Worm (Caenorhabditis elegans) whole organism, early embryonic: ENCODE measurements around the gene C35B1.2.

ENCODE experiments used
- B0310.2 ChIP-seq: sonication (generic microtip); optimal IDR thresholded peaks from 2 replicates; lab custom pipeline; 2016; ENCODE audit warnings: mild to moderate bottlenecking, missing genetic modification characterization, missing compliant biosample characterization
- F13C5.2 ChIP-seq: sonication (generic microtip); optimal IDR thresholded peaks from 2 replicates; lab custom pipeline; 2017; ENCODE audit warnings: mild to moderate bottlenecking, missing genetic modification characterization, inconsistent platforms, missing compliant biosample characterization
- aly-1 ChIP-seq: sonication (generic microtip); optimal IDR thresholded peaks from 2 replicates; lab custom pipeline; 2016; ENCODE audit warnings: missing genetic modification characterization, missing compliant biosample characterization
- ama-1 ChIP-seq: fragments of 150-350 bp; optimal IDR thresholded peaks from 2 replicates; lab custom pipeline; 2014
- ceh-13 ChIP-seq: fragments of 200-800 bp; sonication (Bioruptor generic); optimal IDR thresholded peaks from 2 replicates; lab custom pipeline; 2018; ENCODE audit warnings: mild to moderate bottlenecking, missing genetic modification characterization, missing compliant biosample characterization
- ceh-36 ChIP-seq: sonication (generic microtip); optimal IDR thresholded peaks from 2 replicates; lab custom pipeline; 2016; ENCODE audit warnings: missing genetic modification characterization, inconsistent platforms, missing compliant biosample characterization
- ets-7 ChIP-seq: sonication (generic microtip); optimal IDR thresholded peaks from 2 replicates; lab custom pipeline; 2016; ENCODE audit warnings: missing genotype, missing genetic modification characterization, missing compliant biosample characterization
- flt-1 ChIP-seq: fragments of 200-800 bp; sonication (Bioruptor generic); IDR thresholded peaks from 2 replicates; pipeline ENCODE4 v1.3.6; 2022; ENCODE audit warnings: missing genetic modification characterization, missing compliant biosample characterization
- hmbx-1 ChIP-seq: sonication (generic microtip); optimal IDR thresholded peaks from 2 replicates; lab custom pipeline; 2016; ENCODE audit warnings: mild to moderate bottlenecking, missing genetic modification characterization, missing compliant biosample characterization
- hmg-4 ChIP-seq: fragments of 200-800 bp; sonication (Bioruptor generic); optimal IDR thresholded peaks from 2 replicates; lab custom pipeline; 2018; ENCODE audit warnings: mild to moderate bottlenecking, missing genetic modification characterization, missing compliant biosample characterization
- hnd-1 ChIP-seq: sonication (generic microtip); optimal IDR thresholded peaks from 2 replicates; lab custom pipeline; 2016; ENCODE audit warnings: missing genetic modification characterization, missing compliant biosample characterization
- pes-1 ChIP-seq: fragments of 200-800 bp; sonication (Bioruptor generic); IDR thresholded peaks from 2 replicates; pipeline ENCODE4 v1.3.6; 2022; ENCODE audit warnings: missing genetic modification reagents, missing genetic modification characterization, missing compliant biosample characterization
- scrt-1 ChIP-seq: fragments of 200-800 bp; sonication (Bioruptor generic); IDR thresholded peaks from 2 replicates; pipeline ENCODE4 v1.3.6; 2022; ENCODE audit warnings: missing genetic modification characterization, missing compliant biosample characterization
- sea-1 ChIP-seq: fragments of 200-800 bp; sonication (Bioruptor generic); conservative IDR thresholded peaks from 2 replicates; pipeline ENCODE4 v1.3.6; 2022; ENCODE audit warnings: missing genetic modification characterization, missing compliant biosample characterization
- tbx-11 ChIP-seq: fragments of 200-800 bp; sonication (Bioruptor generic); IDR thresholded peaks from 2 replicates; pipeline ENCODE4 v1.3.6; 2022; ENCODE audit warnings: missing genetic modification characterization, missing compliant biosample characterization
- tbx-37 ChIP-seq: fragments of 200-800 bp; sonication (Bioruptor generic); conservative IDR thresholded peaks from 2 replicates; pipeline ENCODE4 v1.3.6; 2022; ENCODE audit warnings: missing genetic modification reagents, missing genetic modification characterization, missing compliant biosample characterization
- tra-4 ChIP-seq: sonication (generic microtip); optimal IDR thresholded peaks from 2 replicates; lab custom pipeline; 2017; ENCODE audit warnings: missing genetic modification characterization, missing compliant biosample characterization

Gene C35B1.2

DNA sequence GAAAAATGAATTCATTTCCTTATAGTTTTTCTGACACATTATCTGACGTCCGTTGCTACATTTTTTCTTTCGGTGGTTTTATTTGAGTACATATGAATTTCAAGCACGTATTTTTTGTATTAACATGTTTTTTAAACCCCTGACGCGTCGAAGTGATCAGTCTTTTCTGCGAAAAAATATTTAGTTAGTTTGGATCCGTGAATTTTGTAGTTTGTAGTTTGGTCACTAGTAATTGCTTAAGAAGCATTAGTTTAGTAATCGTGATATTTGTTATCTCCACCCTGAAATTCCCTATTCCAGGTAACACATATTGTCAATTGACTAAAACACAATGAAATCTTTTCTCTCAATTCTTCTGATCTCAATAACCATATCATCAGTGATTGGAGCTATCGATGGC lies 22.8 kb downstream of the C35B1.2 start, which contains the start of gene C35B1.7:
TSS of gene C35B1.7 (plus strand) at position 301 of the 400 bp plus-strand sequence.
- TF ChIP-seq hnd-1 (no peak), aly-1 (tag; lab: Kevin White, UChicago) (no peak), ceh-36 (tag; lab: Kevin White, UChicago) (no peak), scrt-1 (GFP tag; lab: Robert Waterston, UW) (no peak), F13C5.2 (no peak), pes-1 (no peak), tbx-37 (GFP tag; lab: Robert Waterston, UW) (no peak), sea-1 (GFP tag; lab: Robert Waterston, UW) (no peak), flt-1 (GFP tag; lab: Robert Waterston, UW) (no peak)

DNA sequence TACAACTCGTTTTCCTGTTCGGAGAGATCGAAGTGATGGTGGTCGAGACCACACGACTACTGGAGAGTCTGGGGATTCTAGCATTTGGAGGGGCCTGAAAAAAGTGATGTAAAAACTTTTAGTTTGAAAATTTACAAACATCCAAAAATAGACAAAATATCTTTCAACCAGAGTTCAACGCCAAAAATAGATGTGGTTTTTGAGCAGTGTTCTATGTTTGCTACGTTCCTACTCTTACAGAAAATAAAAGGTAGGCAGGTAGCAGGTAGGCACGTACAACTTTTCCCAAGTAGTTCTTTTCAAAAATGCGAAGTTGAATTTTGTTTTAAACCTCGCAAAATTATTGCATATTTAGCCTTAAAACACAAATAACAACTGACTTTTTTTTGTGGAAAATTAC lies 26.4 kb downstream of the C35B1.2 start, which contains the start of gene F49F1.14:
TSS of gene F49F1.14 (minus strand) at position 101 of the 400 bp plus-strand sequence.
- TF ChIP-seq flt-1 (GFP tag; lab: Robert Waterston, UW): no peak
- no peak for TF ChIP-seq F13C5.2
- no peak for TF ChIP-seq B0310.2 (tag; lab: Kevin White, UChicago)
- no peak for TF ChIP-seq tbx-37 (GFP tag; lab: Robert Waterston, UW)
- TF ChIP-seq scrt-1 (GFP tag; lab: Robert Waterston, UW): no peak
- TF ChIP-seq ceh-13 (GFP tag; lab: Kevin White, UChicago): no peak
- TF ChIP-seq tbx-11 (GFP tag; lab: Robert Waterston, UW): no peak
- TF ChIP-seq sea-1 (GFP tag; lab: Robert Waterston, UW): no peak
- no peak for TF ChIP-seq aly-1 (tag; lab: Kevin White, UChicago)
- no peak for TF ChIP-seq pes-1
- no peak for TF ChIP-seq hmbx-1 (tag; lab: Kevin White, UChicago)
- TF ChIP-seq ets-7 (tag; lab: Kevin White, UChicago): no peak
- no peak for TF ChIP-seq tra-4 (tag; lab: Kevin White, UChicago)
- TF ChIP-seq ceh-36 (tag; lab: Kevin White, UChicago): no peak
- no peak for TF ChIP-seq hmg-4 (GFP tag; lab: Kevin White, UChicago)
- TF ChIP-seq hnd-1: no peak
- TF ChIP-seq ama-1 (lab: Kevin White, UChicago): no peak

DNA sequence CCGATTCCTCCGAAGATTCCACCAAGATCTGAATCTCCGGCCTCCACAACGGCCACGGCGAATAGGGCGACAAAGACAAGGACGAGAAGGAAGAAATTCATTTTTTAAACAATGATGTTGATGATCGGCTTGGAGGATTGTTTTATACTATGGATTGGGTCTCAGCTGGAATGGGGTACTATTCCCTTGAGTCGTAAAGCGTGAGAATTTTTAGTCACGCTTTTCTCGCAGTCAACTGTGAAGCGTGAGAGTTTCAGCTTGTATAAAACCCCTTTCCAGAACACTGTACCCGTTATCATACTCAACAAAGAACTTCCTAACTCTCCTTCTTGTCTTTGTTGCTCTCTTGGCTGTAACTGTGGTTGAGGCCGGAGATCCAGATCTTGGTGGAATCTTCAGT lies 28.5 kb downstream of the C35B1.2 start, which contains the start of gene F49F1.15:
TSS of gene F49F1.15 (minus strand) at position 101 of the 400 bp plus-strand sequence.
- TF ChIP-seq scrt-1 (GFP tag; lab: Robert Waterston, UW) (no peak), F13C5.2 (no peak), hmg-4 (GFP tag; lab: Kevin White, UChicago) (no peak), sea-1 (GFP tag; lab: Robert Waterston, UW) (no peak), pes-1 (no peak), B0310.2 (tag; lab: Kevin White, UChicago) (no peak), ceh-36 (tag; lab: Kevin White, UChicago) (no peak), flt-1 (GFP tag; lab: Robert Waterston, UW) (no peak), ets-7 (tag; lab: Kevin White, UChicago) (no peak), tbx-37 (GFP tag; lab: Robert Waterston, UW) (no peak), ceh-13 (GFP tag; lab: Kevin White, UChicago) (no peak), ama-1 (lab: Kevin White, UChicago) (no peak), aly-1 (tag; lab: Kevin White, UChicago) (no peak), hnd-1 (no peak), hmbx-1 (tag; lab: Kevin White, UChicago) (no peak), tbx-11 (GFP tag; lab: Robert Waterston, UW) (no peak), tra-4 (tag; lab: Kevin White, UChicago) (no peak)

DNA sequence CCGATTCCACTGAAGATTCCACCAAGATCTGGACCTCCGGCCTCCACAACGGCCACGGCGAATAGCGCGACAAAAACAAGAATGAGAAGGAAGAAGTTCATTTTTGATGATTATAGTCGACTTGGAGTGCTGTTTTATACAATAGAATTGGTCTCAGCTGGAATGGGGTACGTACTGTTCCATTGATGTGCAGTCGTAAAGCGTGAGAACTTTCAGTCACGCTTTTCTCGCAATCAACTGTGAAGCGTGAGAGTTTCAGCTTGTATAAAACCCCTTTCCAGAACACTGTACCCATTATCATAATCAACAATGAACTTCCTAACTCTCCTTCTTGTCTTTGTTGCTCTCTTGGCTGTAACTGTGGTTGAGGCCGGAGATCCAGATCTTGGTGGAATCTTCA lies 29.6 kb downstream of the C35B1.2 start, which contains the start of the genes F49F1.4 and F49F1.2:
TSS of gene F49F1.4 (minus strand) at position 101 of the 400 bp plus-strand sequence.
TSS of gene F49F1.2 (plus strand) at position 310 of the 400 bp plus-strand sequence.
- TF ChIP-seq F13C5.2 (no peak), hmbx-1 (tag; lab: Kevin White, UChicago) (no peak), sea-1 (GFP tag; lab: Robert Waterston, UW) (no peak), scrt-1 (GFP tag; lab: Robert Waterston, UW) (no peak), tbx-37 (GFP tag; lab: Robert Waterston, UW) (no peak), ceh-13 (GFP tag; lab: Kevin White, UChicago) (no peak), B0310.2 (tag; lab: Kevin White, UChicago) (no peak), ama-1 (lab: Kevin White, UChicago) (no peak), tra-4 (tag; lab: Kevin White, UChicago) (no peak), ceh-36 (tag; lab: Kevin White, UChicago) (no peak), hnd-1 (no peak), flt-1 (GFP tag; lab: Robert Waterston, UW) (no peak), ets-7 (tag; lab: Kevin White, UChicago) (no peak)

DNA sequence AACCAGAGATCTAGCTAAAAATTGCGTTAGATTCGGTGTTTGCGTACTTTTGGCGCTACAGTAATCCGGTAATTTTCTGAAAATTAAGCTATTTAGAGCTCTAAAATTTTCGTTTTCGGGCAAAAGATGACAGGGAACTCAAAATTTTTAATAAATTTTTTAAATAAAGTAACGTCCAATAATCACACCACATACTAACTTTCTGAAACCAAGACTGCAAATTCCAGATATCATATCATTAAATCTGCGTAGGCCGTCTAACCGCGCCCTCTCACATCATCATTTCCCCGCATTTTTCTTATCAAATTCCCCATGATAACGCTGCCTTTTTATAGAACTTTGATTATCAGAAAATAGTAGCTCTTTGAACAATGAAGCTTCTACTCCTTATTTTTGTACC lies 31.4 kb downstream of the C35B1.2 start, which contains the start of gene drd-50:
TSS of gene drd-50 (plus strand) at position 301 of the 400 bp plus-strand sequence.
- TF ChIP-seq hmg-4 (GFP tag; lab: Kevin White, UChicago) (no peak), tbx-37 (GFP tag; lab: Robert Waterston, UW) (no peak), B0310.2 (tag; lab: Kevin White, UChicago) (no peak), hmbx-1 (tag; lab: Kevin White, UChicago) (no peak), pes-1 (no peak), scrt-1 (GFP tag; lab: Robert Waterston, UW) (no peak), ceh-13 (GFP tag; lab: Kevin White, UChicago) (no peak), ets-7 (tag; lab: Kevin White, UChicago) (no peak), ama-1 (lab: Kevin White, UChicago) (no peak), F13C5.2 (no peak), hnd-1 (no peak), sea-1 (GFP tag; lab: Robert Waterston, UW) (no peak), tra-4 (tag; lab: Kevin White, UChicago) (no peak), aly-1 (tag; lab: Kevin White, UChicago) (no peak), ceh-36 (tag; lab: Kevin White, UChicago) (no peak), tbx-11 (GFP tag; lab: Robert Waterston, UW) (no peak), flt-1 (GFP tag; lab: Robert Waterston, UW) (no peak)

DNA sequence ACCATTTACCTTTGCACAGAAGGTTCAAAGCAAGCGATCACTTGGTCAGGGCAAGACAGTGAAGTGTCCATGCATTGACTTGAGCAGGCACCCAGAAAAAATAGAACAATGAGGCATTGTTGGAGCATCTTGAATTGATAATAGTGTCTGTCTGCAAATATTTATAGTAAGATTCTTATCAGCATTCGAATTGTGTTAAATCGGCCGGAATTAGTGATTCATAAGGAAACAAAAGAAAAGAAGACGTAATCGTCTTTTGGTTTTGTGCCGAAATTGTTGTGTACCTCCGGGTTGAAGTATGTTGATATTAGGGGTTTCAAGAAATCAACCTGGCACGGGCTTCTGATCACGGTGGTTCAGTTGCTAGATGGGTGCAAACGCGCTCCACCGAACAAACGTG lies 34.3 kb downstream of the C35B1.2 start, which contains the start of gene F49F1.5:
TSS of gene F49F1.5 (minus strand) at position 153 of the 400 bp plus-strand sequence.
- no peak for TF ChIP-seq tbx-37 (GFP tag; lab: Robert Waterston, UW)
